Worm (Caenorhabditis elegans) whole organism, L3 larva: ENCODE measurements around the gene ZK380.4.

Experiments used
- R02D3.7 ChIP-seq: fragments of 150-350 bp; optimal IDR thresholded peaks from 2 replicates; lab custom pipeline; 2014; ENCODE audit warnings: missing biosample characterization, missing genetic modification characterization
- aly-2 ChIP-seq: fragments of 150-350 bp; optimal IDR thresholded peaks from 2 replicates; lab custom pipeline; 2014; ENCODE audit warnings: missing biosample characterization, missing genetic modification characterization
- ceh-82 ChIP-seq: fragments of 150-350 bp; optimal IDR thresholded peaks from 2 replicates; lab custom pipeline; 2014; ENCODE audit warnings: missing biosample characterization, missing genetic modification characterization
- daf-12 ChIP-seq: fragments of 150-350 bp; optimal IDR thresholded peaks from 2 replicates; lab custom pipeline; 2014; ENCODE audit warnings: missing biosample characterization, missing genetic modification reagents, missing genetic modification characterization
- egl-27 ChIP-seq: sonication (generic microtip); optimal IDR thresholded peaks from 4 replicates; lab custom pipeline; 2017; ENCODE audit warnings: missing biosample characterization, missing genetic modification reagents, missing genetic modification characterization
- egl-5 ChIP-seq: fragments of 150-350 bp; optimal IDR thresholded peaks from 2 replicates; lab custom pipeline; 2017; ENCODE audit warnings: missing biosample characterization, missing genetic modification reagents, missing genetic modification characterization, inconsistent platforms
- elt-1 ChIP-seq: fragments of 150-350 bp; optimal IDR thresholded peaks from 2 replicates; lab custom pipeline; 2014; ENCODE audit warnings: missing biosample characterization, missing genetic modification characterization
- elt-2 ChIP-seq: sonication (generic microtip); optimal IDR thresholded peaks from 2 replicates; lab custom pipeline; 2016; ENCODE audit warnings: missing genetic modification reagents, mild to moderate bottlenecking, missing genetic modification characterization, missing compliant biosample characterization
- elt-3 ChIP-seq, 3 experiments: fragments of 150-350 bp in 1 of 3; sonication (generic microtip) in 2 of 3; optimal IDR thresholded peaks; 2 replicates in 2 of 3; 4 replicates in 1 of 3; lab custom pipeline; 2014 to 2017; ENCODE audit warnings: missing biosample characterization in 3 of 3, missing genetic modification characterization in 3 of 3
- fkh-10 ChIP-seq: sonication (generic microtip); optimal IDR thresholded peaks from 2 replicates; lab custom pipeline; 2017; ENCODE audit warnings: missing biosample characterization, missing genetic modification reagents, missing genetic modification characterization
- fos-1 ChIP-seq: fragments of 150-350 bp; optimal IDR thresholded peaks from 2 replicates; lab custom pipeline; 2014; ENCODE audit warnings: missing biosample characterization, missing genetic modification characterization
- hmg-11 ChIP-seq: sonication (generic microtip); optimal IDR thresholded peaks from 2 replicates; lab custom pipeline; 2016; ENCODE audit warnings: missing genetic modification characterization, missing compliant biosample characterization
- jun-1 ChIP-seq: fragments of 150-350 bp; optimal IDR thresholded peaks from 2 replicates; lab custom pipeline; 2014; ENCODE audit warnings: missing biosample characterization, missing genetic modification reagents, missing genetic modification characterization
- lin-39 ChIP-seq: fragments of 150-350 bp; optimal IDR thresholded peaks from 2 replicates; lab custom pipeline; 2018; ENCODE audit warnings: missing biosample characterization, missing genetic modification reagents, missing genetic modification characterization
- lsy-12 ChIP-seq: sonication (generic microtip); optimal IDR thresholded peaks from 2 replicates; lab custom pipeline; 2016; ENCODE audit warnings: mild to moderate bottlenecking, missing genetic modification characterization, missing compliant biosample characterization
- mdl-1 ChIP-seq: fragments of 150-350 bp; optimal IDR thresholded peaks from 2 replicates; lab custom pipeline; 2014; ENCODE audit warnings: missing biosample characterization, missing genetic modification characterization
- mml-1 ChIP-seq: fragments of 150-350 bp; sonication (generic microtip); optimal IDR thresholded peaks from 3 replicates; lab custom pipeline; 2014; ENCODE audit warnings: missing biosample characterization, missing genetic modification characterization
- nfya-1 ChIP-seq: sonication (generic microtip); optimal IDR thresholded peaks from 2 replicates; lab custom pipeline; 2017; ENCODE audit warnings: missing genetic modification characterization, mild to moderate bottlenecking, missing compliant biosample characterization, antibody characterized with exemption, moderate library complexity; ENCODE audit not compliant: insufficient read depth
- nhr-11 ChIP-seq: fragments of 150-350 bp; optimal IDR thresholded peaks from 2 replicates; lab custom pipeline; 2014; ENCODE audit warnings: missing biosample characterization, missing genetic modification characterization
- nhr-237 ChIP-seq: fragments of 150-350 bp; optimal IDR thresholded peaks from 2 replicates; lab custom pipeline; 2014; ENCODE audit warnings: missing biosample characterization, missing genetic modification characterization
- nhr-25 ChIP-seq: sonication (generic microtip); optimal IDR thresholded peaks from 2 replicates; lab custom pipeline; 2017; ENCODE audit warnings: missing biosample characterization, missing genetic modification characterization
- nhr-28 ChIP-seq: fragments of 150-350 bp; optimal IDR thresholded peaks from 2 replicates; lab custom pipeline; 2014; ENCODE audit warnings: missing biosample characterization, missing genetic modification characterization
- nhr-43 ChIP-seq: sonication (generic microtip); optimal IDR thresholded peaks from 2 replicates; lab custom pipeline; 2016; ENCODE audit warnings: mild to moderate bottlenecking, missing genetic modification characterization, missing compliant biosample characterization; ENCODE audit not compliant: poor library complexity, severe bottlenecking
- nhr-67 ChIP-seq: fragments of 150-350 bp; optimal IDR thresholded peaks from 2 replicates; lab custom pipeline; 2014; ENCODE audit warnings: missing biosample characterization, missing genetic modification characterization
- nhr-76 ChIP-seq: fragments of 150-350 bp; sonication (generic microtip); optimal IDR thresholded peaks from 5 replicates; lab custom pipeline; 2014; ENCODE audit warnings: missing biosample characterization, missing genetic modification characterization
- nhr-77 ChIP-seq: fragments of 150-350 bp; optimal IDR thresholded peaks from 2 replicates; lab custom pipeline; 2014; ENCODE audit warnings: missing biosample characterization, missing genetic modification characterization
- pqm-1 ChIP-seq: fragments of 150-350 bp; optimal IDR thresholded peaks from 2 replicates; lab custom pipeline; 2017; ENCODE audit warnings: missing biosample characterization, missing genetic modification characterization, inconsistent platforms
- sea-2 ChIP-seq: fragments of 150-350 bp; sonication (generic microtip); optimal IDR thresholded peaks from 4 replicates; lab custom pipeline; 2014; ENCODE audit warnings: missing biosample characterization, missing genetic modification reagents, missing genetic modification characterization
- skn-1 ChIP-seq: fragments of 150-350 bp; optimal IDR thresholded peaks from 2 replicates; lab custom pipeline; 2014; ENCODE audit warnings: missing biosample characterization, missing genetic modification characterization
- snpc-4 ChIP-seq: fragments of 150-350 bp; optimal IDR thresholded peaks from 2 replicates; lab custom pipeline; 2014; ENCODE audit warnings: missing biosample characterization, missing genetic modification characterization
- tbx-2 ChIP-seq: sonication (generic microtip); optimal IDR thresholded peaks from 2 replicates; lab custom pipeline; 2016; ENCODE audit warnings: mild to moderate bottlenecking, missing genetic modification characterization, missing compliant biosample characterization
- zag-1 ChIP-seq: fragments of 150-350 bp; optimal IDR thresholded peaks from 2 replicates; lab custom pipeline; 2014; ENCODE audit warnings: missing biosample characterization, missing genetic modification characterization
- ztf-11 ChIP-seq: fragments of 150-350 bp; optimal IDR thresholded peaks from 2 replicates; lab custom pipeline; 2014; ENCODE audit warnings: missing biosample characterization, missing genetic modification characterization
- ztf-4 ChIP-seq: fragments of 150-350 bp; optimal IDR thresholded peaks from 2 replicates; lab custom pipeline; 2014; ENCODE audit warnings: missing biosample characterization, missing genetic modification characterization

The ZK380.4 gene

ce11 chrX:1623048-1623447 lies 28.7 kb downstream of the ZK380.4 start:
- TF ChIP-seq fos-1 (tag; lab: Kevin White, UChicago), result no peak
- TF ChIP-seq fkh-10 (GFP tag; lab: Kevin White, UChicago), result no peak
- TF ChIP-seq R02D3.7 (tag; lab: Kevin White, UChicago), result no peak
- TF ChIP-seq skn-1 (tag; lab: Kevin White, UChicago), result no peak
- TF ChIP-seq daf-12 (tag; lab: Kevin White, UChicago), result no peak
- TF ChIP-seq elt-2 (tag; lab: Kevin White, UChicago), result no peak
- no peak for TF ChIP-seq elt-1
- no peak for TF ChIP-seq mml-1 (tag; lab: Kevin White, UChicago)
- TF ChIP-seq nfya-1 (tag; lab: Kevin White, UChicago), result no peak
- TF ChIP-seq nhr-237, result no peak
- TF ChIP-seq nhr-67, result no peak
- TF ChIP-seq nhr-25, result no peak
- no peak for TF ChIP-seq egl-27 (tag; lab: Kevin White, UChicago)
- no peak for TF ChIP-seq ceh-82 (tag; lab: Kevin White, UChicago)
- no peak for TF ChIP-seq sea-2 (GFP tag; lab: Kevin White, UChicago)
- TF ChIP-seq pqm-1 (tag; lab: Kevin White, UChicago), result no peak
- no peak for TF ChIP-seq nhr-77 (tag; lab: Kevin White, UChicago)
- TF ChIP-seq snpc-4, result no peak
- no peak for TF ChIP-seq egl-5 (tag; lab: Kevin White, UChicago)
- no peak for TF ChIP-seq ztf-11 (tag; lab: Kevin White, UChicago)

ce11 chrX:1620678-1621449 lies 30.9 kb downstream of the ZK380.4 start, which contains the start of gene H11E01.2:
Gene H11E01.2 (plus strand): TSS chrX:1621057.
- TF ChIP-seq nhr-77 (tag; lab: Kevin White, UChicago) (no peak), fkh-10 (GFP tag; lab: Kevin White, UChicago) (no peak), nhr-28 (tag; lab: Kevin White, UChicago) (no peak), nfya-1 (tag; lab: Kevin White, UChicago) (no peak), nhr-43 (tag; lab: Kevin White, UChicago) (peak; percentile 17)

- no peak for TF ChIP-seq elt-2 (tag; lab: Kevin White, UChicago)
- no peak for TF ChIP-seq nhr-28 (tag; lab: Kevin White, UChicago)
- no peak for TF ChIP-seq nhr-43 (tag; lab: Kevin White, UChicago)
- no peak for TF ChIP-seq skn-1 (tag; lab: Kevin White, UChicago)
- no peak for TF ChIP-seq jun-1 (tag; lab: Kevin White, UChicago)
- no peak for TF ChIP-seq R02D3.7 (tag; lab: Kevin White, UChicago)
- TF ChIP-seq tbx-2 (tag; lab: Kevin White, UChicago), result no peak
- no peak for TF ChIP-seq nhr-77 (tag; lab: Kevin White, UChicago)
- no peak for TF ChIP-seq nhr-25
- no peak for TF ChIP-seq egl-5 (tag; lab: Kevin White, UChicago)
- no peak for TF ChIP-seq elt-3 (tag; optimal IDR thresholded peaks at IDR 0.05; lab: Kevin White, UChicago)
- TF ChIP-seq hmg-11, result no peak
- no peak for TF ChIP-seq ztf-4
- no peak for TF ChIP-seq lin-39
- TF ChIP-seq pqm-1 (tag; lab: Kevin White, UChicago), result no peak
- TF ChIP-seq nfya-1 (tag; lab: Kevin White, UChicago), result no peak
- no peak for TF ChIP-seq daf-12 (tag; lab: Kevin White, UChicago)
- no peak for TF ChIP-seq nhr-237
Observed at ce11 chrX:1613860-1614259, 37.9 kb downstream of the ZK380.4 start.

- TF ChIP-seq jun-1 (tag; lab: Kevin White, UChicago), result no peak
- TF ChIP-seq nhr-77 (tag; lab: Kevin White, UChicago), result no peak
- TF ChIP-seq skn-1 (tag; lab: Kevin White, UChicago), result no peak
- TF ChIP-seq egl-27 (tag; lab: Kevin White, UChicago), result no peak
- no peak for TF ChIP-seq snpc-4
- no peak for TF ChIP-seq lsy-12 (tag; lab: Kevin White, UChicago)
- TF ChIP-seq fkh-10 (GFP tag; lab: Kevin White, UChicago), result no peak
- TF ChIP-seq nfya-1 (tag; lab: Kevin White, UChicago), result no peak
- TF ChIP-seq fos-1 (tag; lab: Kevin White, UChicago), result no peak
- TF ChIP-seq tbx-2 (tag; lab: Kevin White, UChicago), result no peak
Observed at ce11 chrX:1612948-1613347, 38.8 kb downstream of the ZK380.4 start.

- no peak for TF ChIP-seq mml-1 (tag; lab: Kevin White, UChicago)
- no peak for TF ChIP-seq sea-2 (GFP tag; lab: Kevin White, UChicago)
- TF ChIP-seq nfya-1 (tag; lab: Kevin White, UChicago), result no peak
- no peak for TF ChIP-seq aly-2 (tag; lab: Kevin White, UChicago)
- TF ChIP-seq nhr-76, result no peak
- no peak for TF ChIP-seq fos-1 (tag; lab: Kevin White, UChicago)
- TF ChIP-seq ztf-4, result no peak
- no peak for TF ChIP-seq zag-1 (tag; lab: Kevin White, UChicago)
- no peak for TF ChIP-seq mdl-1 (tag; lab: Kevin White, UChicago)
- TF ChIP-seq nhr-11 (tag; lab: Kevin White, UChicago), result no peak
Observed at ce11 chrX:1604606-1605005, 47.2 kb downstream of the ZK380.4 start, which contains the start of gene H11E01.3. Gene H11E01.3 (plus strand): TSS chrX:1604906.
